Fruit fly (Drosophila melanogaster): ENCODE data around the gene ssp6.

dm6 chr3L:6033008-6033407, 43.5 kb upstream of the ssp6 start:
- TF ChIP-seq CG7556 (GFP tag; optimal IDR thresholded peaks at IDR 0.05) (no peak), pum (GFP tag; optimal IDR thresholded peaks at IDR 0.05) (no peak), ttk (GFP tag; IDR thresholded peaks at IDR 0.05) (no peak), br (optimal IDR thresholded peaks at IDR 0.05) (no peak), repo (GFP tag; optimal IDR thresholded peaks at IDR 0.05) (no peak), Drgx (GFP tag; IDR thresholded peaks at IDR 0.05) (no peak)

Data from whole organism, embryonic.